Worm (Caenorhabditis elegans) whole organism, late embryonic: ENCODE measurements around the gene jtr-1.

ENCODE experiments used
- C08G9.2 ChIP-seq: sonication (generic microtip); optimal IDR thresholded peaks from 2 replicates; lab custom pipeline; 2016; ENCODE audit warnings: mild to moderate bottlenecking, missing genetic modification characterization, moderate library complexity, missing compliant biosample characterization
- F13H6.1 ChIP-seq: sonication (generic microtip); optimal IDR thresholded peaks from 2 replicates; lab custom pipeline; 2016; ENCODE audit warnings: missing genetic modification characterization, missing compliant biosample characterization
- fkh-10 ChIP-seq: fragments of 150-350 bp; optimal IDR thresholded peaks from 2 replicates; lab custom pipeline; 2014; ENCODE audit warnings: missing biosample characterization, missing genetic modification reagents, missing genetic modification characterization
- fkh-6 ChIP-seq: sonication (generic microtip); optimal IDR thresholded peaks from 2 replicates; lab custom pipeline; 2016; ENCODE audit warnings: missing genetic modification characterization, missing compliant biosample characterization
- mec-3 ChIP-seq: sonication (generic microtip); optimal IDR thresholded peaks from 2 replicates; lab custom pipeline; 2016; ENCODE audit warnings: borderline replicate concordance, missing genetic modification characterization, missing compliant biosample characterization
- nhr-11 ChIP-seq: fragments of 150-350 bp; optimal IDR thresholded peaks from 2 replicates; lab custom pipeline; 2014; ENCODE audit warnings: missing biosample characterization, missing genetic modification characterization
- pax-1 ChIP-seq: fragments of 150-350 bp; optimal IDR thresholded peaks from 2 replicates; lab custom pipeline; 2014; ENCODE audit warnings: missing biosample characterization, missing genetic modification characterization

DNA sequence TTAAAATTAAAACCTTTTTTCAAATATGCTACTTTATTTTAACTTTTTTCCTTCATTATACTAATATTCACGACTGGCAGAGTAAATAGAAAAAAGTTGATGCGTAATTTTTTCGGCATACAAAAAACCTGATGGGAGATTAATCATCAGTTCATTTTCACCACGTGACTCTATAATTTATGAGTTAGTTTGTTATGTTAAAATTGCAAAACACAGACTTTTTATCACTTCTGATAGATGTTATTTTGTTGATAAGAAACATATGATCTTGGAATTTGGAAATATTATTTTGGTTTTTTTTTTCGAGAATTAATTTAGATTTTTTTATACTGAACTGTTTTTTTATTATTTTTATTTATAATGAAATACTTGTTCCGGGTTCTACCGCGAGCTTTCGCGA is 16.8 kb upstream of the jtr-1 start:
- TF ChIP-seq F13H6.1 (tag; lab: Kevin White, UChicago), result no peak
- no peak for TF ChIP-seq C08G9.2 (tag; lab: Kevin White, UChicago)
- no peak for TF ChIP-seq fkh-10 (GFP tag; lab: Kevin White, UChicago)
- TF ChIP-seq mec-3, result no peak
- no peak for TF ChIP-seq pax-1 (tag; lab: Kevin White, UChicago)
- TF ChIP-seq fkh-6 (tag; lab: Kevin White, UChicago), result no peak
- TF ChIP-seq nhr-11 (tag; lab: Kevin White, UChicago), result no peak
